Worm (Caenorhabditis elegans): ENCODE data around the gene prmt-1.

DNA sequence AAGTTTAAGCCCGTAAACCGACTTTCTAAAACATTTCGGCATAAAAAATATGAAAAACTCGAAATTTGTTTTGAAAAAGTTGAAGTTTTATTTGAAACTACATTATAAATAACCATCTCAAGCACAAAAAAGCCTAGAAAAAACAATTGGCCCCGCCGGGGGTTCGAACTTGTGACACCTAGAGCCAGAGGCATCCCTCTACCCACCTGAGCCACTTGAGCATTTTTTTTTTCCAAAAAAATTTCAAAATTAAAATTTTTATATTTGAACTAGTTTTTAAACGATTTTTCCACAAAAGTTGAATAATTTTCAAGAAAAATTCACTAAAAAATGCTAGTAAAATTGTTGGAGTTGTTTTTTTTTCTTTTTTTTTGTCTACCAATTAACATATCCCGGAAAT, 45.8 kb downstream of the prmt-1 start:
- no peak for TF ChIP-seq Y116A8C.19 (tag; optimal IDR thresholded peaks at IDR 0.05; ENCODE audit: borderline replicate concordance)
- no peak for TF ChIP-seq skn-1 (tag; optimal IDR thresholded peaks at IDR 0.05)
- TF ChIP-seq nhr-19 (GFP tag; conservative IDR thresholded peaks at IDR 0.05), result no peak
- no peak for TF ChIP-seq isw-1 (GFP tag; IDR thresholded peaks at IDR 0.05)
- TF ChIP-seq alr-1 (tag; optimal IDR thresholded peaks at IDR 0.05; ENCODE audit: borderline replicate concordance), result no peak

Measured in whole organism, L1 larva.